Worm (Caenorhabditis elegans): ENCODE results near the gene T28D6.5.

- TF ChIP-seq drap-1 (GFP tag; optimal IDR thresholded peaks at IDR 0.05) (no peak), nhr-76 (tag; optimal IDR thresholded peaks at IDR 0.05) (no peak), nhr-237 (tag; optimal IDR thresholded peaks at IDR 0.05) (no peak), pha-4 (tag; optimal IDR thresholded peaks at IDR 0.05) (no peak), nhr-28 (tag; optimal IDR thresholded peaks at IDR 0.05) (no peak), lin-13 (tag; optimal IDR thresholded peaks at IDR 0.05) (no peak), ces-1 (GFP tag; optimal IDR thresholded peaks at IDR 0.05) (no peak), unc-62 (GFP tag; optimal IDR thresholded peaks at IDR 0.05) (no peak), hlh-1 (tag; optimal IDR thresholded peaks at IDR 0.05) (no peak), elt-3 (tag; optimal IDR thresholded peaks at IDR 0.05) (no peak), lsy-2 (tag; optimal IDR thresholded peaks at IDR 0.05) (no peak)
Measured at ce11 chrIII:11378450-11378849, 45.0 kb downstream of the T28D6.5 start.
